Fruit fly (Drosophila melanogaster) whole organism, wandering third instar larva: Measurements from ENCODE around the gene CG15864.

Source experiments
- CG9705 ChIP-seq: fragments of 200-800 bp; sonication (Bioruptor generic); optimal IDR thresholded peaks from 2 replicates; lab custom pipeline; 2018; ENCODE audit warnings: missing biosample characterization, mild to moderate bottlenecking, missing genetic modification characterization
- Hr78 ChIP-seq: fragments of >200 bp; optimal IDR thresholded peaks from 2 replicates; lab custom pipeline; 2017; ENCODE audit warnings: missing biosample characterization, missing genetic modification characterization
- dsf ChIP-seq: sonication (Bioruptor generic); optimal IDR thresholded peaks from 2 replicates; lab custom pipeline; 2016; ENCODE audit warnings: missing biosample characterization, missing genetic modification characterization, borderline replicate concordance
- ey ChIP-seq: fragments of 200-800 bp; sonication (Bioruptor generic); optimal IDR thresholded peaks from 2 replicates; lab custom pipeline; 2016; ENCODE audit warnings: missing biosample characterization, missing genetic modification characterization
- jim ChIP-seq: fragments of 175-275, 200-325 bp; sonication (Bioruptor generic); optimal IDR thresholded peaks from 2 replicates; lab custom pipeline; 2016; ENCODE audit warnings: missing biosample characterization, mild to moderate bottlenecking, missing genetic modification characterization
- psq ChIP-seq: fragments of 200-800 bp; sonication (Bioruptor generic); optimal IDR thresholded peaks from 3 replicates; lab custom pipeline; 2017; ENCODE audit warnings: missing biosample characterization, mild to moderate bottlenecking, missing genetic modification characterization, moderate library complexity
- sage ChIP-seq: fragments of 200-800 bp; sonication (Bioruptor generic); optimal IDR thresholded peaks from 2 replicates; lab custom pipeline; 2016; ENCODE audit warnings: missing biosample characterization, mild to moderate bottlenecking, missing genetic modification characterization
- sv ChIP-seq: fragments of 200-800 bp; sonication (Bioruptor generic); optimal IDR thresholded peaks from 3 replicates; lab custom pipeline; 2016; ENCODE audit warnings: missing biosample characterization, missing genetic modification characterization
- tai ChIP-seq: sonication (Bioruptor generic); optimal IDR thresholded peaks from 2 replicates; lab custom pipeline; 2016; ENCODE audit warnings: missing biosample characterization, missing genetic modification characterization

DNA sequence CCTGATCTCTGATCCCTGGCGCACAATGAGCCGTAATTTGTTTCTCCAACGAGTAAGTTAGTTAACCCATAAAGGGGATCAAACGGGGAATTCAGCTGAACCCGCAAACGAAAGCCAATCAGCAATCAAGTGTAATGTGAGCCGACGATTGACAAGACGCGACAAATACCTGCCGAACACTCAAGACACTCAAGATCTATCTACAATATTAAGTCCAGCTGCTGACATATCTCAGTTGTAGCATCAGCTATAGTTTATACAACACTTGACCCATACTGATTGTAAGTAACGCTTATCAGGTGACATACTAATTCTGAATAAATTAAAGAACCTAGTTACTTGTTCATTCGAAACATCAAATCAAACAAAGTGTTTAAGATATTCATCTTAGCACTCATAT lies 20.9 kb upstream of the CG15864 start:
- TF ChIP-seq psq (no peak), ey (GFP tag; lab: Kevin White, UChicago) (no peak), sage (GFP tag; lab: Kevin White, UChicago) (no peak), sv (no peak), dsf (GFP tag; lab: Kevin White, UChicago) (no peak), tai (GFP tag; lab: Kevin White, UChicago) (no peak), CG9705 (GFP tag; lab: Kevin White, UChicago) (no peak), jim (no peak), Hr78 (GFP tag; lab: Kevin White, UChicago) (no peak)
